Fruit fly (Drosophila melanogaster) whole organism, adult: Measurements from ENCODE around the gene CG33080.

Experiments used
- CG5204 ChIP-seq: fragments of 200-800 bp; sonication (Bioruptor generic); optimal IDR thresholded peaks from 2 replicates; lab custom pipeline; 2016; ENCODE audit warnings: missing biosample characterization, missing genetic modification characterization
- Clk ChIP-seq: fragments of 200-800 bp; sonication (Bioruptor generic); optimal IDR thresholded peaks from 2 replicates; lab custom pipeline; 2017; ENCODE audit warnings: missing biosample characterization, missing genetic modification characterization
- Mnt ChIP-seq: fragments of 200-800 bp; sonication (Bioruptor generic); optimal IDR thresholded peaks from 2 replicates; lab custom pipeline; 2016; ENCODE audit warnings: missing biosample characterization, mild to moderate bottlenecking, missing genetic modification characterization
- bab1 ChIP-seq: fragments of 200-800 bp; sonication (Bioruptor generic); optimal IDR thresholded peaks from 3 replicates; lab custom pipeline; 2019; ENCODE audit warnings: missing biosample characterization, mild to moderate bottlenecking, missing genetic modification characterization, moderate library complexity
- cnc ChIP-seq, 2 experiments: fragments of >200 bp; optimal IDR thresholded peaks; 2 replicates each; lab custom pipeline; 2017
- tj ChIP-seq: fragments of 200-800 bp; sonication (Bioruptor generic); optimal IDR thresholded peaks from 3 replicates; lab custom pipeline; 2017; ENCODE audit warnings: missing biosample characterization, mild to moderate bottlenecking, missing genetic modification characterization, moderate library complexity
- toe ChIP-seq: fragments of 200-800 bp; sonication (Bioruptor generic); optimal IDR thresholded peaks from 2 replicates; lab custom pipeline; 2016; ENCODE audit warnings: missing biosample characterization, missing genetic modification characterization

DNA sequence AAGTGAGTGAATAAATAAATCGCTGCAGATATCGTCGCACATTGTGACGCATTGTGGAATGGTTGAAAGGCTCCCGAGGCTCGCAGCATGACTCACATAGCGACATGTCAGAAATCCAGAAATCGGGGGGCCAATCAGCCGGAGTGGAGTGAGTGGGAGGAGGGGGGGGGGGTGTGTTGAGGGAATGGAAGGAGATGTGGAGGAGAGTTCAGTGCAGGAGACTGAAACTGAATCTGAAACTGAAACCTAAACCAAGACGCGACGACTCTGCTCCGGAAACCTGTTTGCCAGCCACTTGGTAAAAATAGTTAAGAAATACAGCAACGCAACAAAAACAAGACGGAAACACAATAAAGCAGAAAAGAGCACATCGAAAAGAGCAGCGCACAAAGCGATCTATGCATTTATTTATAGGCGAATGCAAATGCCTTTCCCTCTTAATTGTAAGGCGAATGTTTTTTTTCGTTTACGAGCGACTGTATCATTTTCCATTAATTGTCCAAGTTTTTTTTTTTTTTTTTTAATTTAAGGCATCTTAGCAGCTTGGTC, 6.6 kb upstream of the CG33080 start:
- TF ChIP-seq bab1 (GFP tag; lab: Kevin White, UChicago) (no peak), Mnt (GFP tag; lab: Kevin White, UChicago) (no peak), tj (no peak), CG5204 (GFP tag; lab: Kevin White, UChicago) (no peak), Clk (GFP tag; lab: Kevin White, UChicago) (no peak), toe (GFP tag; lab: Kevin White, UChicago) (no peak), cnc (optimal IDR thresholded peaks at IDR 0.05; lab: Kevin White, UChicago) (no peak)
